Fruit fly (Drosophila melanogaster) whole organism, wandering third instar larva: ENCODE data around the gene hdm.

Source experiments
- Abd-B ChIP-seq: fragments of >200 bp; optimal IDR thresholded peaks from 2 replicates; lab custom pipeline; 2017; ENCODE audit warnings: missing biosample characterization, missing genetic modification characterization
- CG32264 ChIP-seq: fragments of 200-800 bp; sonication (Bioruptor generic); optimal IDR thresholded peaks from 2 replicates; lab custom pipeline; 2016; ENCODE audit warnings: missing biosample characterization, missing genetic modification characterization
- CG9705 ChIP-seq: fragments of 200-800 bp; sonication (Bioruptor generic); optimal IDR thresholded peaks from 2 replicates; lab custom pipeline; 2018; ENCODE audit warnings: missing biosample characterization, mild to moderate bottlenecking, missing genetic modification characterization
- CrebA ChIP-seq: fragments of 200-800 bp; sonication (Bioruptor generic); optimal IDR thresholded peaks from 2 replicates; lab custom pipeline; 2016; ENCODE audit warnings: missing biosample characterization, mild to moderate bottlenecking, missing genetic modification characterization, borderline replicate concordance
- Dfd ChIP-seq: fragments of >200 bp; optimal IDR thresholded peaks from 2 replicates; lab custom pipeline; 2017; ENCODE audit warnings: missing biosample characterization, missing genetic modification characterization
- Dif ChIP-seq: fragments of 200-275, 200-300 bp; sonication (Bioruptor generic); optimal IDR thresholded peaks from 2 replicates; lab custom pipeline; 2018; ENCODE audit warnings: missing biosample characterization, missing genetic modification characterization; ENCODE audit not compliant: partially characterized antibody
- GATAd ChIP-seq: sonication (Bioruptor generic); optimal IDR thresholded peaks from 2 replicates; lab custom pipeline; 2016; ENCODE audit warnings: missing biosample characterization, missing genetic modification characterization
- HLH106 ChIP-seq: fragments of 200-800 bp; optimal IDR thresholded peaks from 3 replicates; lab custom pipeline; 2019; ENCODE audit warnings: missing biosample characterization, mild to moderate bottlenecking, missing genetic modification characterization, moderate library complexity
- Hnf4 ChIP-seq: fragments of 200-800 bp; sonication (Bioruptor generic); optimal IDR thresholded peaks from 2 replicates; lab custom pipeline; 2016; ENCODE audit warnings: missing biosample characterization, mild to moderate bottlenecking, missing genetic modification characterization
- Hr78 ChIP-seq: fragments of >200 bp; optimal IDR thresholded peaks from 2 replicates; lab custom pipeline; 2017; ENCODE audit warnings: missing biosample characterization, missing genetic modification characterization
- Hr83 ChIP-seq: fragments of 200-300 bp; sonication (Bioruptor generic); optimal IDR thresholded peaks from 2 replicates; lab custom pipeline; 2016; ENCODE audit warnings: missing biosample characterization, mild to moderate bottlenecking, missing genetic modification characterization, moderate library complexity; ENCODE audit not compliant: poor library complexity, severe bottlenecking
- Jra ChIP-seq: sonication (Bioruptor generic); optimal IDR thresholded peaks from 2 replicates; lab custom pipeline; 2016; ENCODE audit warnings: missing biosample characterization, missing genetic modification characterization
- Mio ChIP-seq: sonication (Bioruptor generic); optimal IDR thresholded peaks from 2 replicates; lab custom pipeline; 2016; ENCODE audit warnings: missing biosample characterization, missing genetic modification characterization
- Myc ChIP-seq: fragments of >200 bp; optimal IDR thresholded peaks from 2 replicates; lab custom pipeline; 2017
- N ChIP-seq: fragments of >200 bp; optimal IDR thresholded peaks from 2 replicates; lab custom pipeline; 2018; ENCODE audit warnings: missing biosample characterization, missing external identifiers, missing genetic modification characterization
- OdsH ChIP-seq: fragments of 200-800 bp; sonication (Bioruptor generic); optimal IDR thresholded peaks from 2 replicates; lab custom pipeline; 2016; ENCODE audit warnings: missing biosample characterization, mild to moderate bottlenecking, missing genetic modification characterization
- Rel ChIP-seq, 2 experiments: fragments of 200-800 bp; sonication (Bioruptor generic) in 1 of 2; optimal IDR thresholded peaks; 2 replicates in 1 of 2; 3 replicates in 1 of 2; lab custom pipeline; 2016 to 2019; ENCODE audit warnings: mild to moderate bottlenecking in 2 of 2, missing biosample characterization in 2 of 2, missing genetic modification characterization in 2 of 2, moderate library complexity in 1 of 2
- Sp1 ChIP-seq: fragments of 200-800 bp; sonication (Bioruptor generic); optimal IDR thresholded peaks from 3 replicates; lab custom pipeline; 2019; ENCODE audit warnings: missing biosample characterization, mild to moderate bottlenecking, missing genetic modification characterization, moderate library complexity
- Vsx2 ChIP-seq: fragments of 200-300, 225-300 bp; sonication (Bioruptor generic); optimal IDR thresholded peaks from 2 replicates; lab custom pipeline; 2018; ENCODE audit warnings: missing biosample characterization, missing genetic modification characterization; ENCODE audit not compliant: partially characterized antibody
- br ChIP-seq: fragments of 200-800 bp; sonication (Bioruptor generic); optimal IDR thresholded peaks from 2 replicates; lab custom pipeline; 2016; ENCODE audit warnings: missing biosample characterization, missing genetic modification characterization
- brk ChIP-seq: fragments of 200-800 bp; sonication (Bioruptor generic); optimal IDR thresholded peaks from 2 replicates; lab custom pipeline; 2016; ENCODE audit warnings: missing biosample characterization, mild to moderate bottlenecking, missing genetic modification characterization
- dl ChIP-seq, 2 experiments: fragments of 175-275, 200-275 bp in 1 of 2; fragments of 200-275 bp in 1 of 2; sonication (Bioruptor generic); optimal IDR thresholded peaks; lab custom pipeline; 2018; ENCODE audit warnings: mild to moderate bottlenecking in 2 of 2, missing biosample characterization in 2 of 2, missing genetic modification characterization in 2 of 2, moderate library complexity in 2 of 2; ENCODE audit not compliant: partially characterized antibody in 2 of 2, insufficient read depth in 1 of 2
- dmrt93B ChIP-seq: fragments of 200-800 bp; sonication (Bioruptor generic); optimal IDR thresholded peaks from 2 replicates; lab custom pipeline; 2018; ENCODE audit warnings: missing biosample characterization, mild to moderate bottlenecking, missing genetic modification characterization
- dsf ChIP-seq: sonication (Bioruptor generic); optimal IDR thresholded peaks from 2 replicates; lab custom pipeline; 2016; ENCODE audit warnings: missing biosample characterization, missing genetic modification characterization, borderline replicate concordance
- ey ChIP-seq: fragments of 200-800 bp; sonication (Bioruptor generic); optimal IDR thresholded peaks from 2 replicates; lab custom pipeline; 2016; ENCODE audit warnings: missing biosample characterization, missing genetic modification characterization
- foxo ChIP-seq, 2 experiments: fragments of 200-800 bp; sonication (Bioruptor generic); optimal IDR thresholded peaks; 2 replicates in 1 of 2; 3 replicates in 1 of 2; lab custom pipeline; 2016 to 2017; ENCODE audit warnings: missing biosample characterization in 2 of 2, missing genetic modification characterization in 2 of 2
- fru ChIP-seq: fragments of 200-800 bp; sonication (Bioruptor generic); optimal IDR thresholded peaks from 3 replicates; lab custom pipeline; 2016; ENCODE audit warnings: missing biosample characterization, mild to moderate bottlenecking, missing genetic modification characterization
- h ChIP-seq: fragments of 200-800 bp; sonication (Bioruptor generic); optimal IDR thresholded peaks from 3 replicates; lab custom pipeline; 2016; ENCODE audit warnings: missing biosample characterization, mild to moderate bottlenecking, missing genetic modification characterization
- jim ChIP-seq: fragments of 175-275, 200-325 bp; sonication (Bioruptor generic); optimal IDR thresholded peaks from 2 replicates; lab custom pipeline; 2016; ENCODE audit warnings: missing biosample characterization, mild to moderate bottlenecking, missing genetic modification characterization
- lola ChIP-seq: fragments of >200 bp; optimal IDR thresholded peaks from 2 replicates; lab custom pipeline; 2017; ENCODE audit warnings: missing biosample characterization, missing genetic modification characterization
- pan ChIP-seq: fragments of >200 bp; optimal IDR thresholded peaks from 2 replicates; lab custom pipeline; 2017
- psq ChIP-seq: fragments of 200-800 bp; sonication (Bioruptor generic); optimal IDR thresholded peaks from 3 replicates; lab custom pipeline; 2017; ENCODE audit warnings: missing biosample characterization, mild to moderate bottlenecking, missing genetic modification characterization, moderate library complexity
- rgr ChIP-seq: fragments of 200-800 bp; sonication (Bioruptor generic); optimal IDR thresholded peaks from 3 replicates; lab custom pipeline; 2016; ENCODE audit warnings: missing biosample characterization, mild to moderate bottlenecking, missing genetic modification characterization
- sage ChIP-seq: fragments of 200-800 bp; sonication (Bioruptor generic); optimal IDR thresholded peaks from 2 replicates; lab custom pipeline; 2016; ENCODE audit warnings: missing biosample characterization, mild to moderate bottlenecking, missing genetic modification characterization
- sv ChIP-seq: fragments of 200-800 bp; sonication (Bioruptor generic); optimal IDR thresholded peaks from 3 replicates; lab custom pipeline; 2016; ENCODE audit warnings: missing biosample characterization, missing genetic modification characterization
- tai ChIP-seq: sonication (Bioruptor generic); optimal IDR thresholded peaks from 2 replicates; lab custom pipeline; 2016; ENCODE audit warnings: missing biosample characterization, missing genetic modification characterization
- usp ChIP-seq: fragments of >200 bp; optimal IDR thresholded peaks from 2 replicates; lab custom pipeline; 2017; ENCODE audit warnings: missing biosample characterization, missing genetic modification characterization
- woc ChIP-seq: sonication (Bioruptor generic); optimal IDR thresholded peaks from 2 replicates; lab custom pipeline; 2016; ENCODE audit warnings: missing biosample characterization, mild to moderate bottlenecking, missing genetic modification characterization

The hdm gene

dm6 chrX:7933210-7933915, 13.4 kb upstream of the hdm start, which contains the start of the genes Dhdds and RpS14a:
TSS of gene Dhdds (minus strand) at chrX:7933351.
TSS of gene RpS14a (plus strand) at chrX:7933742.
- TF ChIP-seq Hnf4 (GFP tag; lab: Kevin White, UChicago) (peak; percentile 10), Myc (peak; percentile 60), brk (GFP tag; lab: Kevin White, UChicago) (peak; percentile 65), woc (GFP tag; lab: Kevin White, UChicago) (peak; percentile 4), br (GFP tag; lab: Kevin White, UChicago) (peak; percentile 48), dmrt93B (GFP tag; lab: Kevin White, UChicago) (peak; percentile 81), Dfd (GFP tag; lab: Kevin White, UChicago) (no peak), Dif (GFP tag; lab: Kevin White, UChicago) (no peak), fru (GFP tag; lab: Kevin White, UChicago) (peak; percentile 42), sv (GFP tag; lab: Kevin White, UChicago) (peak; percentile 39), h (peak; percentile 46), ey (GFP tag; lab: Kevin White, UChicago) (no peak), CG9705 (GFP tag; lab: Kevin White, UChicago) (peak; percentile 50), dsf (GFP tag; lab: Kevin White, UChicago) (no peak), Hr83 (GFP tag; lab: Kevin White, UChicago) (peak; percentile 44), rgr (GFP tag; lab: Kevin White, UChicago) (peak; percentile 69), tai (GFP tag; lab: Kevin White, UChicago) (no peak), sage (peak; percentile 12), Mio (GFP tag; lab: Kevin White, UChicago) (no peak), Rel (GFP tag; optimal IDR thresholded peaks at IDR 0.05; lab: Kevin White, UChicago) (no peak), Rel (tag; optimal IDR thresholded peaks at IDR 0.05; lab: Kevin White, UChicago) (peak; percentile 0), CG32264 (no peak), psq (GFP tag; lab: Kevin White, UChicago) (peak; percentile 37), Hr78 (GFP tag; lab: Kevin White, UChicago) (no peak), jim (no peak), lola (no peak), Vsx2 (GFP tag; lab: Kevin White, UChicago) (no peak), GATAd (GFP tag; lab: Kevin White, UChicago) (no peak), foxo (GFP tag; optimal IDR thresholded peaks at IDR 0.05; lab: Kevin White, UChicago) (peak in 1 of 2 experiments; percentile 34), Jra (GFP tag; lab: Kevin White, UChicago) (no peak), pan (lab: Kevin White, UChicago) (no peak), dl (GFP tag; optimal IDR thresholded peaks at IDR 0.05; lab: Kevin White, UChicago; ENCODE audit: insufficient read depth in 1 of 2, partially characterized antibody in 2 of 2) (no peak), usp (GFP tag; lab: Kevin White, UChicago) (no peak), HLH106 (tag; lab: Kevin White, UChicago) (peak; percentile 38), OdsH (GFP tag; lab: Kevin White, UChicago) (peak; percentile 39), CrebA (no peak), N (no peak), Sp1 (GFP tag; lab: Kevin White, UChicago) (peak; percentile 66), Abd-B (GFP tag; lab: Kevin White, UChicago) (no peak)

DNA sequence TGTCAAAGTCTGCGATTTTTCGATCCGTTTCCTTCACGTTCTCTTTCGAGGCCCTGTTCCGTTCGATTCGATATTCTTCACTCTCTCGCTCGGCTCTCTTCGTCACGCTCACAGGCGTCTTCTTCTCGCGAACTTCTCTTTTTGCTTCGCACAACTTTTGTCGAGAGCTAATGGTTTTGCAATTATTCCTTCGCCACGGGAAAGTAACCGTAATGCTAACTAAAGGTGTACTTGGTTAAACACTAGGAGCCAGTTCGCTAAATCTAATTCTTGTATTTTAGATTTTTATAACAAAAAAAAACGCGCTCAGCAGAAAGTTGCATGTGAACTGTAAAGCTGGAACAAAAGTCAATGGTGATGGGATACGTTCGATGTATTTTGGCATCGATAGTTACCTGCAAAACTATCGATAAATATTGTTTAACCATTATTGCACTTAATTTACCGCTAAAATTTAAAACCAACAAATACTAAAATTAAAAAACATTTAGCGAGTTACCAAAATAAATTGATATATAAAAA, 11.2 kb upstream of the hdm start, which contains the start of gene mahe:
Gene mahe, minus strand, starts transcription at position 355 of the 522 bp plus-strand sequence.
- TF ChIP-seq CG9705 (GFP tag; lab: Kevin White, UChicago): no peak
- no peak for TF ChIP-seq Hr78 (GFP tag; lab: Kevin White, UChicago)
- peak; percentile 4 for TF ChIP-seq rgr (GFP tag; lab: Kevin White, UChicago)
- no peak for TF ChIP-seq CrebA
- no peak for TF ChIP-seq OdsH (GFP tag; lab: Kevin White, UChicago)
- TF ChIP-seq usp (GFP tag; lab: Kevin White, UChicago): no peak
- TF ChIP-seq tai (GFP tag; lab: Kevin White, UChicago): no peak
- TF ChIP-seq ey (GFP tag; lab: Kevin White, UChicago): no peak
- TF ChIP-seq HLH106 (tag; lab: Kevin White, UChicago): no peak
- TF ChIP-seq br (GFP tag; lab: Kevin White, UChicago): no peak
- no peak for TF ChIP-seq Rel (GFP tag; optimal IDR thresholded peaks at IDR 0.05; lab: Kevin White, UChicago)
- no peak for TF ChIP-seq Rel (tag; optimal IDR thresholded peaks at IDR 0.05; lab: Kevin White, UChicago)
- TF ChIP-seq CG32264: no peak
- no peak for TF ChIP-seq sv (GFP tag; lab: Kevin White, UChicago)
- no peak for TF ChIP-seq dsf (GFP tag; lab: Kevin White, UChicago)
- peak; percentile 7 for TF ChIP-seq h
- no peak for TF ChIP-seq Abd-B (GFP tag; lab: Kevin White, UChicago)
- no peak for TF ChIP-seq Myc
- TF ChIP-seq sage: no peak
- no peak for TF ChIP-seq Dfd (GFP tag; lab: Kevin White, UChicago)
- no peak for TF ChIP-seq foxo (GFP tag; optimal IDR thresholded peaks at IDR 0.05; lab: Kevin White, UChicago)
- TF ChIP-seq fru (GFP tag; lab: Kevin White, UChicago): no peak
- no peak for TF ChIP-seq lola
- TF ChIP-seq Sp1 (GFP tag; lab: Kevin White, UChicago): peak; percentile 8
- TF ChIP-seq N: no peak
- no peak for TF ChIP-seq GATAd (GFP tag; lab: Kevin White, UChicago)
- TF ChIP-seq Hnf4 (GFP tag; lab: Kevin White, UChicago): no peak
- TF ChIP-seq woc (GFP tag; lab: Kevin White, UChicago): no peak
- TF ChIP-seq Vsx2 (GFP tag; lab: Kevin White, UChicago): no peak
- TF ChIP-seq dl (GFP tag; optimal IDR thresholded peaks at IDR 0.05; lab: Kevin White, UChicago; ENCODE audit: insufficient read depth in 1 of 2, partially characterized antibody in 2 of 2): peak; percentile 7 to 47
- no peak for TF ChIP-seq Hr83 (GFP tag; lab: Kevin White, UChicago)
- TF ChIP-seq Dif (GFP tag; lab: Kevin White, UChicago): peak; percentile 54
- TF ChIP-seq pan (lab: Kevin White, UChicago): no peak
- TF ChIP-seq jim: no peak
- TF ChIP-seq brk (GFP tag; lab: Kevin White, UChicago): peak; percentile 34
- TF ChIP-seq dmrt93B (GFP tag; lab: Kevin White, UChicago): no peak
- TF ChIP-seq Jra (GFP tag; lab: Kevin White, UChicago): no peak
- peak; percentile 7 for TF ChIP-seq Mio (GFP tag; lab: Kevin White, UChicago)
- TF ChIP-seq psq (GFP tag; lab: Kevin White, UChicago): no peak
